Fruit fly (Drosophila melanogaster) whole organism, embryonic: ENCODE measurements around the gene CG42324.
A peak's percentile ranks its signal among the peaks of the same experiment; 100 is the strongest.

ENCODE experiments used
- ATbp ChIP-seq: fragments of 200-800 bp; sonication (Bioruptor generic); optimal IDR thresholded peaks from 2 replicates; lab custom pipeline; 2017; ENCODE audit warnings: missing biosample characterization, mild to moderate bottlenecking, missing genetic modification characterization, missing genetic modification reagents
- B-H1 ChIP-seq: fragments of 200-800 bp; sonication (Bioruptor generic); IDR thresholded peaks from 3 replicates; pipeline ENCODE4 v1.3.6; 2022; ENCODE audit warnings: missing biosample characterization, missing genetic modification characterization
- Bgb ChIP-seq: fragments of 200-800 bp; sonication (Bioruptor generic); IDR thresholded peaks from 2 replicates; pipeline ENCODE4 v1.3.6; 2022; ENCODE audit warnings: missing biosample characterization, missing genetic modification characterization; ENCODE audit not compliant: partially characterized antibody
- Bteb2 ChIP-seq: fragments of 200-800 bp; sonication (Bioruptor generic); optimal IDR thresholded peaks from 2 replicates; lab custom pipeline; 2016; ENCODE audit warnings: missing biosample characterization, missing genetic modification characterization
- CG11456 ChIP-seq: fragments of 200-800 bp; sonication (Bioruptor generic); IDR thresholded peaks from 3 replicates; pipeline ENCODE4 v1.3.6; 2022; ENCODE audit warnings: missing biosample characterization, missing genetic modification characterization
- CG11504 ChIP-seq: fragments of 200-800 bp; sonication (Bioruptor generic); optimal IDR thresholded peaks from 3 replicates; lab custom pipeline; 2019; ENCODE audit warnings: missing biosample characterization, mild to moderate bottlenecking, missing genetic modification characterization, moderate library complexity
- CG11696 ChIP-seq: fragments of 200-800 bp; sonication (Bioruptor generic); IDR thresholded peaks from 2 replicates; pipeline ENCODE4 v1.3.6; 2022; ENCODE audit warnings: missing biosample characterization, missing genetic modification characterization
- CG13424 ChIP-seq: fragments of 200-800 bp; sonication (Bioruptor generic); optimal IDR thresholded peaks from 2 replicates; lab custom pipeline; 2019; ENCODE audit warnings: missing biosample characterization, mild to moderate bottlenecking, missing genetic modification characterization, moderate library complexity
- CG13775 ChIP-seq: fragments of 200-800 bp; sonication (Bioruptor generic); optimal IDR thresholded peaks from 3 replicates; lab custom pipeline; 2017; ENCODE audit warnings: missing biosample characterization, mild to moderate bottlenecking, missing genetic modification characterization
- CG1529 ChIP-seq: fragments of 200-800 bp; sonication (Bioruptor generic); optimal IDR thresholded peaks from 3 replicates; lab custom pipeline; 2018; ENCODE audit warnings: missing biosample characterization, missing genetic modification characterization
- CG15696 ChIP-seq: fragments of 200-800 bp; sonication (Bioruptor generic); optimal IDR thresholded peaks from 2 replicates; lab custom pipeline; 2019; ENCODE audit warnings: missing biosample characterization, mild to moderate bottlenecking, missing genetic modification characterization, moderate library complexity
- CG16779 ChIP-seq: fragments of 200-800 bp; sonication (Bioruptor generic); IDR thresholded peaks from 2 replicates; pipeline ENCODE4 v1.3.6; 2022; ENCODE audit warnings: missing biosample characterization, missing genetic modification characterization
- CG17359 ChIP-seq: fragments of 200-800 bp; sonication (Bioruptor generic); optimal IDR thresholded peaks from 3 replicates; lab custom pipeline; 2018; ENCODE audit warnings: missing biosample characterization, mild to moderate bottlenecking, missing genetic modification characterization, moderate library complexity
- CG32767 ChIP-seq: fragments of 200-800 bp; sonication (Bioruptor generic); IDR thresholded peaks from 2 replicates; pipeline ENCODE4 v1.3.6; 2022; ENCODE audit warnings: missing biosample characterization, missing genetic modification characterization
- CG4282 ChIP-seq: fragments of 200-800 bp; sonication (Bioruptor generic); optimal IDR thresholded peaks from 2 replicates; lab custom pipeline; 2016; ENCODE audit warnings: missing biosample characterization, missing genetic modification characterization
- CG6272 ChIP-seq: fragments of 200-800 bp; sonication (Bioruptor generic); IDR thresholded peaks from 2 replicates; pipeline ENCODE4 v1.3.6; 2022; ENCODE audit warnings: missing biosample characterization, missing genetic modification characterization
- CG6765 ChIP-seq: fragments of 200-800 bp; sonication (Bioruptor generic); optimal IDR thresholded peaks from 3 replicates; lab custom pipeline; 2017; ENCODE audit warnings: missing biosample characterization, mild to moderate bottlenecking, missing genetic modification characterization
- CG7372 ChIP-seq: fragments of 200-800 bp; sonication (Bioruptor generic); IDR thresholded peaks from 2 replicates; pipeline ENCODE4 v1.3.6; 2022; ENCODE audit warnings: missing biosample characterization, missing genetic modification characterization
- CG7928 ChIP-seq: fragments of 200-800 bp; sonication (Bioruptor generic); optimal IDR thresholded peaks from 2 replicates; lab custom pipeline; 2017; ENCODE audit warnings: missing biosample characterization, mild to moderate bottlenecking, missing genetic modification characterization
- CG8089 ChIP-seq: fragments of 200-800 bp; sonication (Bioruptor generic); optimal IDR thresholded peaks from 3 replicates; lab custom pipeline; 2016; ENCODE audit warnings: missing biosample characterization, missing genetic modification characterization
- CG8359 ChIP-seq: fragments of 200-800 bp; sonication (Bioruptor generic); optimal IDR thresholded peaks from 2 replicates; lab custom pipeline; 2017; ENCODE audit warnings: missing biosample characterization, mild to moderate bottlenecking, missing genetic modification characterization, borderline replicate concordance
- CG9437 ChIP-seq: fragments of 200-800 bp; sonication (Bioruptor generic); optimal IDR thresholded peaks from 2 replicates; lab custom pipeline; 2018; ENCODE audit warnings: missing biosample characterization, mild to moderate bottlenecking, missing genetic modification characterization
- CG9817 ChIP-seq: fragments of 200-800 bp; sonication (Bioruptor generic); optimal IDR thresholded peaks from 2 replicates; lab custom pipeline; 2018; ENCODE audit warnings: missing biosample characterization, mild to moderate bottlenecking, missing genetic modification characterization, moderate library complexity
- Dll ChIP-seq: fragments of 200-800 bp; sonication (Bioruptor generic); IDR thresholded peaks from 4 replicates; pipeline ENCODE4 v1.3.6; 2022; ENCODE audit warnings: missing biosample characterization, missing genetic modification characterization; ENCODE audit not compliant: partially characterized antibody
- ERR ChIP-seq: fragments of 200-800 bp; sonication (Bioruptor generic); optimal IDR thresholded peaks from 2 replicates; lab custom pipeline; 2016; ENCODE audit warnings: missing biosample characterization, missing genetic modification characterization
- Fer2 ChIP-seq: fragments of 200-800 bp; sonication (Bioruptor generic); optimal IDR thresholded peaks from 2 replicates; lab custom pipeline; 2018; ENCODE audit warnings: missing biosample characterization, mild to moderate bottlenecking, missing genetic modification characterization, moderate library complexity
- HLH54F ChIP-seq: fragments of 200-800 bp; sonication (Bioruptor generic); optimal IDR thresholded peaks from 3 replicates; lab custom pipeline; 2016; ENCODE audit warnings: missing biosample characterization, missing genetic modification characterization
- HLHmδ ChIP-seq: fragments of 200-800 bp; sonication (Bioruptor generic); optimal IDR thresholded peaks from 2 replicates; lab custom pipeline; 2018; ENCODE audit warnings: missing biosample characterization, mild to moderate bottlenecking, missing genetic modification characterization, moderate library complexity
- HmgZ ChIP-seq: fragments of 200-800 bp; sonication (Bioruptor generic); optimal IDR thresholded peaks from 2 replicates; lab custom pipeline; 2018; ENCODE audit warnings: missing biosample characterization, mild to moderate bottlenecking, missing genetic modification characterization
- Mad ChIP-seq: fragments of 200-800 bp; sonication (Bioruptor generic); optimal IDR thresholded peaks from 2 replicates; lab custom pipeline; 2016; ENCODE audit warnings: missing biosample characterization, missing genetic modification characterization
- Med ChIP-seq: fragments of 200-800 bp; sonication (Bioruptor generic); peaks from one replicate; lab custom pipeline; 2016; ENCODE audit warnings: missing biosample characterization, missing genetic modification characterization, mild to moderate bottlenecking, inconsistent platforms, moderate library complexity
- NC2β ChIP-seq: fragments of 200-800 bp; sonication (Bioruptor generic); optimal IDR thresholded peaks from 2 replicates; lab custom pipeline; 2016; ENCODE audit warnings: missing biosample characterization, missing genetic modification characterization
- Ptx1 ChIP-seq: fragments of 200-800 bp; sonication (Bioruptor generic); IDR thresholded peaks from 2 replicates; pipeline ENCODE4 v1.3.6; 2022; ENCODE audit warnings: missing biosample characterization, missing genetic modification characterization
- Ravus ChIP-seq: fragments of 200-800 bp; sonication (Bioruptor generic); IDR thresholded peaks from 2 replicates; pipeline ENCODE4 v1.3.6; 2022; ENCODE audit warnings: missing biosample characterization, missing genetic modification characterization
- Rx ChIP-seq: fragments of 200-800 bp; sonication (Bioruptor generic); IDR thresholded peaks from 2 replicates; pipeline ENCODE4 v1.3.6; 2022; ENCODE audit warnings: missing biosample characterization, missing genetic modification characterization
- Trl ChIP-seq, 3 experiments: fragments of >200 bp in 2 of 3; fragments of 200-800 bp in 1 of 3; sonication (Bioruptor generic) in 1 of 3; optimal IDR thresholded peaks; 2 replicates in 1 of 3; 3 replicates in 2 of 3; lab custom pipeline; 2016 to 2017; ENCODE audit warnings: missing biosample characterization in 1 of 3, missing genetic modification characterization in 1 of 3
- ase ChIP-seq: fragments of 200-800 bp; sonication (Bioruptor generic); IDR thresholded peaks from 3 replicates; pipeline ENCODE4 v1.3.6; 2022; ENCODE audit warnings: missing biosample characterization, missing genetic modification characterization
- cato ChIP-seq: fragments of 200-800 bp; sonication (Bioruptor generic); optimal IDR thresholded peaks from 2 replicates; lab custom pipeline; 2016; ENCODE audit warnings: missing biosample characterization, missing genetic modification characterization, borderline replicate concordance
- dysf ChIP-seq: fragments of 200-800 bp; sonication (Bioruptor generic); IDR thresholded peaks from 3 replicates; pipeline ENCODE4 v1.3.6; 2022; ENCODE audit warnings: missing biosample characterization, missing genetic modification characterization
- fu2 ChIP-seq: fragments of 200-800 bp; sonication (Bioruptor generic); optimal IDR thresholded peaks from 2 replicates; lab custom pipeline; 2016; ENCODE audit warnings: missing biosample characterization, missing genetic modification characterization
- gem ChIP-seq: fragments of 200-800 bp; sonication (Bioruptor generic); optimal IDR thresholded peaks from 2 replicates; lab custom pipeline; 2019; ENCODE audit warnings: missing biosample characterization, mild to moderate bottlenecking, missing genetic modification characterization, moderate library complexity
- hb ChIP-seq: fragments of 200-800 bp; sonication (Bioruptor generic); IDR thresholded peaks from 3 replicates; pipeline ENCODE4 v1.3.6; 2022; ENCODE audit warnings: missing biosample characterization, missing genetic modification characterization; ENCODE audit not compliant: partially characterized antibody
- kay ChIP-seq: fragments of 200-800 bp; sonication (Bioruptor generic); optimal IDR thresholded peaks from 2 replicates; lab custom pipeline; 2016; ENCODE audit warnings: missing biosample characterization, missing genetic modification characterization
- mirr ChIP-seq: fragments of 200-800 bp; sonication (Bioruptor generic); optimal IDR thresholded peaks from 3 replicates; lab custom pipeline; 2018; ENCODE audit warnings: missing biosample characterization, mild to moderate bottlenecking, missing genetic modification characterization
- odd ChIP-seq: fragments of 200-800 bp; sonication (Bioruptor generic); optimal IDR thresholded peaks from 2 replicates; lab custom pipeline; 2017; ENCODE audit warnings: missing biosample characterization, mild to moderate bottlenecking, missing genetic modification characterization
- sd ChIP-seq: fragments of 200-800 bp; sonication (Bioruptor generic); optimal IDR thresholded peaks from 3 replicates; lab custom pipeline; 2018; ENCODE audit warnings: missing biosample characterization, mild to moderate bottlenecking, missing genetic modification characterization, moderate library complexity
- sisA ChIP-seq: fragments of 200-800 bp; sonication (Bioruptor generic); IDR thresholded peaks from 2 replicates; pipeline ENCODE4 v1.3.6; 2022; ENCODE audit warnings: missing biosample characterization, missing genetic modification characterization
- ssp ChIP-seq: fragments of 200-800 bp; sonication (Bioruptor generic); IDR thresholded peaks from 2 replicates; pipeline ENCODE4 v1.3.6; 2022; ENCODE audit warnings: missing biosample characterization, missing genetic modification characterization
- toy ChIP-seq: fragments of 200-800 bp; sonication (Bioruptor generic); IDR thresholded peaks from 2 replicates; pipeline ENCODE4 v1.3.6; 2022; ENCODE audit warnings: missing biosample characterization, missing genetic modification characterization

Gene CG42324

dm6 chr3L:3432656-3433344 is 39.4 kb upstream of the CG42324 start (continued):
- TF ChIP-seq HLHmδ (GFP tag; lab: Kevin White, UChicago) (no peak), mirr (GFP tag; lab: Kevin White, UChicago) (peak; percentile 48), CG8089 (GFP tag; lab: Kevin White, UChicago) (peak; percentile 36), Bteb2 (GFP tag; lab: Kevin White, UChicago) (peak; percentile 59), dysf (GFP tag; lab: Robert Waterston, UW) (peak; percentile 93), HmgZ (tag; lab: Kevin White, UChicago) (peak; percentile 82), sd (tag; lab: Kevin White, UChicago) (peak; percentile 79), gem (peak; percentile 92), Fer2 (peak; percentile 64), Rx (GFP tag; lab: Robert Waterston, UW) (peak; percentile 78), ase (GFP tag; lab: Robert Waterston, UW) (peak; percentile 73; the same call in 1 of the 3 replicates), CG13775 (GFP tag; lab: Kevin White, UChicago) (peak; percentile 66), ssp (GFP tag; lab: Robert Waterston, UW) (peak; percentile 72), Ravus (GFP tag; lab: Robert Waterston, UW) (peak; percentile 76), CG32767 (GFP tag; lab: Robert Waterston, UW) (peak; percentile 81), NC2β (peak; percentile 24), toy (peak; percentile 73), CG11456 (GFP tag; lab: Robert Waterston, UW) (peak; percentile 83), CG1529 (GFP tag; lab: Kevin White, UChicago) (peak; percentile 70), CG6765 (peak; percentile 65), Bgb (GFP tag; lab: Robert Waterston, UW) (no peak), sisA (peak; percentile 78), ATbp (peak; percentile 85), CG11696 (GFP tag; lab: Robert Waterston, UW) (peak; percentile 74; the same call in 1 of the 2 replicates), B-H1 (GFP tag; lab: Robert Waterston, UW) (peak; percentile 78), hb (GFP tag; lab: Robert Waterston, UW) (no peak), CG16779 (GFP tag; lab: Robert Waterston, UW) (no peak), CG4282 (GFP tag; lab: Kevin White, UChicago) (no peak), Med (GFP tag; lab: Kevin White, UChicago) (peak; percentile 79), CG13424 (tag; lab: Kevin White, UChicago) (peak; percentile 89), Trl (optimal IDR thresholded peaks at IDR 0.05; lab: Kevin White, UChicago) (no peak), Trl (GFP tag; optimal IDR thresholded peaks at IDR 0.05; lab: Kevin White, UChicago) (no peak), CG7372 (GFP tag; lab: Robert Waterston, UW) (peak; percentile 76), CG6272 (GFP tag; lab: Robert Waterston, UW) (peak; percentile 66), HLH54F (GFP tag; lab: Kevin White, UChicago) (peak; percentile 59), ERR (GFP tag; lab: Kevin White, UChicago) (no peak), fu2 (GFP tag; lab: Kevin White, UChicago) (peak; percentile 29), CG9437 (GFP tag; lab: Kevin White, UChicago) (peak; percentile 66), Ptx1 (peak; percentile 86), CG9817 (peak; percentile 84), CG11504 (tag; lab: Kevin White, UChicago) (peak; percentile 92), kay (GFP tag; lab: Kevin White, UChicago) (peak; percentile 58), CG8359 (peak; percentile 43), Mad (GFP tag; lab: Kevin White, UChicago) (peak; percentile 40), cato (GFP tag; lab: Kevin White, UChicago) (peak; percentile 50), CG17359 (tag; lab: Kevin White, UChicago) (peak; percentile 90), Dll (GFP tag; lab: Robert Waterston, UW) (no peak), CG7928 (GFP tag; lab: Kevin White, UChicago) (peak; percentile 6), odd (GFP tag; lab: Kevin White, UChicago) (peak; percentile 65), CG15696 (tag; lab: Kevin White, UChicago) (peak; percentile 39)
